Worm (Caenorhabditis elegans) whole organism, L4/young adult: ENCODE data around the gene srt-6.

Experiments
- W03F9.2 ChIP-seq: fragments of 150-350 bp; optimal IDR thresholded peaks from 2 replicates; lab custom pipeline; 2014; ENCODE audit warnings: missing biosample characterization, missing genetic modification characterization
- dao-5 ChIP-seq: sonication (generic microtip); optimal IDR thresholded peaks from 2 replicates; lab custom pipeline; 2016; ENCODE audit warnings: missing genotype, missing genetic modification characterization, moderate library complexity, missing compliant biosample characterization
- him-1 ChIP-seq: sonication (generic microtip); optimal IDR thresholded peaks from 2 replicates; lab custom pipeline; 2016; ENCODE audit warnings: missing genotype, missing genetic modification reagents, missing genetic modification characterization, missing compliant biosample characterization

- TF ChIP-seq him-1 (tag; lab: Kevin White, UChicago), result no peak
- TF ChIP-seq dao-5 (tag; lab: Kevin White, UChicago), result no peak
- no peak for TF ChIP-seq W03F9.2
Observed at ce11 chrV:7446965-7447364, 38.4 kb upstream of the srt-6 start, which contains the start of gene F25E5.5.
